Worm (Caenorhabditis elegans) whole organism, L1 larva: ENCODE measurements around the gene aqp-11.

ENCODE experiments used
- C16A3.4 ChIP-seq: fragments of 150-350 bp; optimal IDR thresholded peaks from 2 replicates; lab custom pipeline; 2014; ENCODE audit warnings: missing biosample characterization, missing genetic modification characterization
- C34B4.2 ChIP-seq: sonication (generic microtip); optimal IDR thresholded peaks from 2 replicates; lab custom pipeline; 2017; ENCODE audit warnings: mild to moderate bottlenecking, missing genetic modification characterization, missing compliant biosample characterization
- aha-1 ChIP-seq: fragments of 150-350 bp; optimal IDR thresholded peaks from 2 replicates; lab custom pipeline; 2014; ENCODE audit warnings: missing biosample characterization, missing genetic modification characterization
- alr-1 ChIP-seq: fragments of 200-800 bp; sonication (Bioruptor generic); optimal IDR thresholded peaks from 2 replicates; lab custom pipeline; 2018; ENCODE audit warnings: borderline replicate concordance, mild to moderate bottlenecking, missing genetic modification characterization, missing compliant biosample characterization
- ama-1 ChIP-seq: fragments of 150-350 bp; optimal IDR thresholded peaks from 2 replicates; lab custom pipeline; 2014
- ceh-8 ChIP-seq: fragments of 200-800 bp; sonication (Bioruptor generic); optimal IDR thresholded peaks from 2 replicates; lab custom pipeline; 2018; ENCODE audit warnings: mild to moderate bottlenecking, missing genetic modification characterization, moderate library complexity, missing compliant biosample characterization
- ceh-88 ChIP-seq: fragments of 200-800 bp; sonication (Bioruptor generic); IDR thresholded peaks from 2 replicates; pipeline ENCODE4 v1.3.6; 2022; ENCODE audit warnings: missing genetic modification characterization, missing compliant biosample characterization
- dpl-1 ChIP-seq, 3 experiments: fragments of 150-350 bp in 2 of 3; sonication (generic microtip) in 1 of 3; optimal IDR thresholded peaks; 2 replicates each; lab custom pipeline; 2014 to 2017; ENCODE audit warnings: missing biosample characterization in 3 of 3, missing genetic modification characterization in 3 of 3, missing genetic modification reagents in 3 of 3
- dsc-1 ChIP-seq: sonication (generic microtip); optimal IDR thresholded peaks from 2 replicates; lab custom pipeline; 2016; ENCODE audit warnings: mild to moderate bottlenecking, missing genetic modification characterization, missing compliant biosample characterization
- efl-1 ChIP-seq, 4 experiments: fragments of 150-350 bp; optimal IDR thresholded peaks in 3 of 4; peaks in 1 of 4; 1 replicate in 1 of 4; 2 replicates in 3 of 4; lab custom pipeline; 2014; ENCODE audit warnings: missing biosample characterization in 2 of 4, missing genetic modification characterization in 2 of 4, missing genetic modification reagents in 2 of 4
- efl-3 ChIP-seq: fragments of 200-800 bp; sonication (Bioruptor generic); optimal IDR thresholded peaks from 2 replicates; lab custom pipeline; 2018; ENCODE audit warnings: mild to moderate bottlenecking, missing genetic modification characterization, missing compliant biosample characterization
- egl-13 ChIP-seq: sonication (generic microtip); optimal IDR thresholded peaks from 2 replicates; lab custom pipeline; 2016; ENCODE audit warnings: missing genotype, missing genetic modification reagents, missing genetic modification characterization, missing compliant biosample characterization
- egl-27 ChIP-seq, 2 experiments: fragments of 150-350 bp in 1 of 2; sonication (generic microtip); optimal IDR thresholded peaks; 3 replicates each; lab custom pipeline; 2017 to 2018; ENCODE audit warnings: missing biosample characterization in 2 of 2, missing genetic modification characterization in 2 of 2, missing genetic modification reagents in 2 of 2
- elt-2 ChIP-seq: sonication (generic microtip); optimal IDR thresholded peaks from 2 replicates; lab custom pipeline; 2016; ENCODE audit warnings: missing genetic modification characterization, mild to moderate bottlenecking, inconsistent platforms, missing compliant biosample characterization, missing genetic modification reagents
- fkh-10 ChIP-seq: sonication (generic microtip); optimal IDR thresholded peaks from 2 replicates; lab custom pipeline; 2017; ENCODE audit warnings: missing biosample characterization, missing genetic modification reagents, missing genetic modification characterization
- grh-1 ChIP-seq: fragments of 200-800 bp; sonication (Bioruptor generic); IDR thresholded peaks from 2 replicates; pipeline ENCODE4 v1.3.6; 2022; ENCODE audit warnings: missing genetic modification reagents, missing genetic modification characterization, missing compliant biosample characterization
- hlh-4 ChIP-seq: sonication (generic microtip); optimal IDR thresholded peaks from 2 replicates; lab custom pipeline; 2016; ENCODE audit warnings: mild to moderate bottlenecking, missing genetic modification characterization, missing compliant biosample characterization
- irx-1 ChIP-seq: sonication (generic microtip); optimal IDR thresholded peaks from 2 replicates; lab custom pipeline; 2016; ENCODE audit warnings: missing genetic modification characterization, missing compliant biosample characterization
- jun-1 ChIP-seq: fragments of 150-350 bp; optimal IDR thresholded peaks from 2 replicates; lab custom pipeline; 2014; ENCODE audit warnings: missing biosample characterization, missing genetic modification reagents, missing genetic modification characterization
- lin-13 ChIP-seq: fragments of 150-350 bp; optimal IDR thresholded peaks from 2 replicates; lab custom pipeline; 2014; ENCODE audit warnings: missing biosample characterization, missing genetic modification reagents, missing genetic modification characterization
- lin-14 ChIP-seq: fragments of 200-800 bp; sonication (Bioruptor generic); optimal IDR thresholded peaks from 2 replicates; lab custom pipeline; 2018; ENCODE audit warnings: mild to moderate bottlenecking, missing genetic modification characterization, moderate library complexity, missing compliant biosample characterization
- lin-15B ChIP-seq: fragments of 150-350 bp; sonication (generic microtip); optimal IDR thresholded peaks from 3 replicates; lab custom pipeline; 2014; ENCODE audit warnings: missing biosample characterization, missing genetic modification characterization
- lin-35 ChIP-seq, 2 experiments: fragments of 150-350 bp; optimal IDR thresholded peaks; 2 replicates each; lab custom pipeline; 2014; ENCODE audit warnings: missing biosample characterization in 2 of 2, missing genetic modification characterization in 2 of 2, missing genetic modification reagents in 2 of 2
- lin-39 ChIP-seq: fragments of 150-350 bp; optimal IDR thresholded peaks from 2 replicates; lab custom pipeline; 2014; ENCODE audit warnings: missing biosample characterization, missing genetic modification reagents, missing genetic modification characterization
- lir-3 ChIP-seq: sonication (generic microtip); optimal IDR thresholded peaks from 2 replicates; lab custom pipeline; 2016; ENCODE audit warnings: mild to moderate bottlenecking, missing genetic modification characterization, moderate library complexity, missing compliant biosample characterization; ENCODE audit not compliant: poor library complexity
- lsy-2 ChIP-seq, 2 experiments: fragments of 150-350 bp; optimal IDR thresholded peaks; 2 replicates each; lab custom pipeline; 2014; ENCODE audit warnings: missing biosample characterization in 2 of 2, missing genetic modification characterization in 2 of 2
- mab-9 ChIP-seq: fragments of 200-800 bp; sonication (Bioruptor generic); IDR thresholded peaks from 2 replicates; pipeline ENCODE4 v1.3.6; 2022; ENCODE audit warnings: missing genetic modification reagents, missing genetic modification characterization, missing compliant biosample characterization
- mef-2 ChIP-seq: fragments of 150-350 bp; optimal IDR thresholded peaks from 2 replicates; lab custom pipeline; 2014; ENCODE audit warnings: missing biosample characterization, missing genetic modification characterization
- mep-1 ChIP-seq: fragments of 150-350 bp; optimal IDR thresholded peaks from 2 replicates; lab custom pipeline; 2014; ENCODE audit warnings: missing biosample characterization, missing genetic modification characterization
- nhr-11 ChIP-seq: fragments of 150-350 bp; optimal IDR thresholded peaks from 2 replicates; lab custom pipeline; 2014; ENCODE audit warnings: missing biosample characterization, missing genetic modification characterization
- nhr-12 ChIP-seq: sonication (generic microtip); optimal IDR thresholded peaks from 2 replicates; lab custom pipeline; 2017; ENCODE audit warnings: missing biosample characterization, missing genetic modification characterization
- nhr-237 ChIP-seq: fragments of 150-350 bp; optimal IDR thresholded peaks from 2 replicates; lab custom pipeline; 2014; ENCODE audit warnings: missing biosample characterization, missing genetic modification characterization
- nhr-28 ChIP-seq: fragments of 150-350 bp; optimal IDR thresholded peaks from 2 replicates; lab custom pipeline; 2014; ENCODE audit warnings: missing biosample characterization, missing genetic modification characterization
- nhr-47 ChIP-seq: sonication (generic microtip); optimal IDR thresholded peaks from 2 replicates; lab custom pipeline; 2016; ENCODE audit warnings: mild to moderate bottlenecking, missing genetic modification characterization, moderate library complexity, missing compliant biosample characterization
- nhr-71 ChIP-seq: sonication (generic microtip); optimal IDR thresholded peaks from 2 replicates; lab custom pipeline; 2016; ENCODE audit warnings: mild to moderate bottlenecking, missing genetic modification characterization, moderate library complexity, missing compliant biosample characterization
- nhr-77 ChIP-seq: fragments of 150-350 bp; optimal IDR thresholded peaks from 2 replicates; lab custom pipeline; 2014; ENCODE audit warnings: missing biosample characterization, missing genetic modification characterization
- nhr-85 ChIP-seq: sonication (generic microtip); peaks from one replicate; lab custom pipeline; 2016; ENCODE audit warnings: missing genetic modification characterization, inconsistent platforms, missing compliant biosample characterization
- nhr-90 ChIP-seq: sonication (generic microtip); optimal IDR thresholded peaks from 2 replicates; lab custom pipeline; 2016; ENCODE audit warnings: mild to moderate bottlenecking, missing genetic modification characterization, missing compliant biosample characterization; ENCODE audit not compliant: poor library complexity
- rnt-1 ChIP-seq: sonication (generic microtip); optimal IDR thresholded peaks from 2 replicates; lab custom pipeline; 2016; ENCODE audit warnings: mild to moderate bottlenecking, missing genetic modification characterization, moderate library complexity, missing compliant biosample characterization
- skn-1 ChIP-seq: fragments of 150-350 bp; optimal IDR thresholded peaks from 2 replicates; lab custom pipeline; 2014; ENCODE audit warnings: missing biosample characterization, missing genetic modification characterization
- snpc-4 ChIP-seq: fragments of 150-350 bp; optimal IDR thresholded peaks from 2 replicates; lab custom pipeline; 2014; ENCODE audit warnings: missing biosample characterization, missing genetic modification characterization
- snu-23 ChIP-seq: sonication (generic microtip); optimal IDR thresholded peaks from 2 replicates; lab custom pipeline; 2016; ENCODE audit warnings: missing genetic modification characterization, missing compliant biosample characterization
- sox-4 ChIP-seq: sonication (generic microtip); optimal IDR thresholded peaks from 2 replicates; lab custom pipeline; 2016; ENCODE audit warnings: missing genetic modification characterization, missing compliant biosample characterization
- sptf-1 ChIP-seq: fragments of 150-350 bp; optimal IDR thresholded peaks from 2 replicates; lab custom pipeline; 2014; ENCODE audit warnings: missing biosample characterization, missing genetic modification characterization
- sup-37 ChIP-seq: fragments of 200-800 bp; sonication (Bioruptor generic); optimal IDR thresholded peaks from 2 replicates; lab custom pipeline; 2018; ENCODE audit warnings: mild to moderate bottlenecking, missing genetic modification characterization, missing compliant biosample characterization
- swsn-7 ChIP-seq: sonication (generic microtip); optimal IDR thresholded peaks from 2 replicates; lab custom pipeline; 2016; ENCODE audit warnings: missing genetic modification characterization, missing compliant biosample characterization
- unc-130 ChIP-seq: fragments of 150-350 bp; optimal IDR thresholded peaks from 2 replicates; lab custom pipeline; 2017; ENCODE audit warnings: missing biosample characterization, missing genetic modification characterization, inconsistent platforms
- unc-62 ChIP-seq: fragments of 150-350 bp; optimal IDR thresholded peaks from 2 replicates; lab custom pipeline; 2014; ENCODE audit warnings: missing biosample characterization, missing genetic modification reagents, missing genetic modification characterization
- xbp-1 ChIP-seq: sonication (generic microtip); optimal IDR thresholded peaks from 2 replicates; lab custom pipeline; 2016; ENCODE audit warnings: missing genetic modification characterization, missing compliant biosample characterization
- zag-1 ChIP-seq: fragments of 150-350 bp; optimal IDR thresholded peaks from 2 replicates; lab custom pipeline; 2014; ENCODE audit warnings: missing biosample characterization, missing genetic modification characterization

Gene aqp-11

DNA sequence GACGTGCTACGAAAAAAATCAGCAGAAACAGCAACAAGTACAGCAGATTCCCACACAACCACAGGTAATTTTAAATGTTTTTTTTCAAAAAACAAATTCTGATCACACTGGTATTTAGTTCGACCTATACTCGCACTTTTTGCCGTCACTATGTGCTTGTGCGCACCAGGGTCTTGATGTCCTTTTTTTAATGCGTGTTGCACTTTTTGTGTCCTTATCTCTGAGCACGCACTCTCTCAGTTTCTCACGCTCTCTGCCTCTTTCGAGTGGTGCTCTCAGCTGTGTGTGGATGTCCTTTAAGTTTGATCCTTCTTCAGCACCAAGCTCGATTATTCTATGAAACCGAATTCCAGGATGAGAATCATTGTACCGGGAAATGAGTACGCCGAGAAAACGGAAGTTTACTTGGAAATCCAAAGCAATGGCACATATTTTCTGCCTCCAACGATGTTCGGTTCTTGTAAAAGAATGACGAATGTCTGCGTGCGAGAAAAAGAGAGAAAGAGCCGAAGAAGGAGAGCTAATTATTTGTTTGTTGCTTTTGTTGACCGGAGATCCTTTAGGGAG is 45.4 kb downstream of the aqp-11 start (continued):
- TF ChIP-seq snpc-4 (tag; lab: Kevin White, UChicago) (no peak), nhr-237 (no peak), nhr-71 (tag; lab: Kevin White, UChicago) (peak; percentile 69), snu-23 (GFP tag; lab: Kevin White, UChicago) (no peak), alr-1 (tag; lab: Kevin White, UChicago) (no peak), dsc-1 (peak; percentile 35), lin-14 (peak; percentile 59), nhr-11 (no peak), jun-1 (no peak), lir-3 (tag; lab: Kevin White, UChicago) (no peak), C34B4.2 (tag; lab: Kevin White, UChicago) (no peak), ceh-8 (GFP tag; lab: Kevin White, UChicago) (no peak), swsn-7 (tag; lab: Kevin White, UChicago) (no peak), efl-3 (GFP tag; lab: Kevin White, UChicago) (no peak), egl-27 (tag; optimal IDR thresholded peaks at IDR 0.05; lab: Kevin White, UChicago) (no peak), lin-39 (tag; lab: Kevin White, UChicago) (no peak), C16A3.4 (tag; lab: Kevin White, UChicago) (no peak), unc-62 (GFP tag; lab: Kevin White, UChicago) (no peak), rnt-1 (tag; lab: Kevin White, UChicago) (peak; percentile 8), sox-4 (tag; lab: Kevin White, UChicago) (no peak), hlh-4 (no peak), sptf-1 (tag; lab: Kevin White, UChicago) (no peak)

ce11 chrIII:13719247-13719758 is 46.2 kb downstream of the aqp-11 start:
- TF ChIP-seq aha-1 (tag; lab: Kevin White, UChicago), result peak; percentile 5
- no peak for TF ChIP-seq sptf-1 (tag; lab: Kevin White, UChicago)
- TF ChIP-seq mab-9, result no peak
- peak in 1 of 2 experiments; percentile 5 for TF ChIP-seq efl-1 (optimal IDR thresholded peaks at IDR 0.05; lab: Kevin White, UChicago)
- peak in 1 of 2 experiments; percentile 90 for TF ChIP-seq efl-1 (GFP tag; optimal IDR thresholded peaks at IDR 0.05 in 1 of 2; lab: Kevin White, UChicago)
- TF ChIP-seq egl-13 (tag; lab: Kevin White, UChicago), result no peak
- peak; percentile 66 for TF ChIP-seq lin-14
- TF ChIP-seq lsy-2 (tag; optimal IDR thresholded peaks at IDR 0.05; lab: Kevin White, UChicago), result peak in 1 of 2 experiments; percentile 32
- peak in 2 of 3 experiments; percentile 10 to 26 for TF ChIP-seq dpl-1 (GFP tag; optimal IDR thresholded peaks at IDR 0.05; lab: Kevin White, UChicago)
- TF ChIP-seq fkh-10 (GFP tag; lab: Kevin White, UChicago), result no peak
- no peak for TF ChIP-seq elt-2 (tag; lab: Kevin White, UChicago)
- peak; percentile 39 for TF ChIP-seq nhr-47 (tag; lab: Kevin White, UChicago)
- TF ChIP-seq snu-23 (GFP tag; lab: Kevin White, UChicago), result peak; percentile 57
- TF ChIP-seq skn-1, result no peak
- TF ChIP-seq grh-1 (GFP tag; lab: Robert Waterston, UW), result peak; percentile 52; the same call in 1 of the 2 replicates
- TF ChIP-seq mep-1 (tag; lab: Kevin White, UChicago), result no peak
- TF ChIP-seq lin-15B (tag; lab: Kevin White, UChicago), result no peak
- TF ChIP-seq rnt-1 (tag; lab: Kevin White, UChicago), result peak; percentile 36
- no peak for TF ChIP-seq ceh-88
- TF ChIP-seq zag-1 (tag; lab: Kevin White, UChicago), result no peak
- no peak for TF ChIP-seq lir-3 (tag; lab: Kevin White, UChicago)
- TF ChIP-seq nhr-77 (tag; lab: Kevin White, UChicago), result no peak
- peak; percentile 5 for TF ChIP-seq irx-1 (tag; lab: Kevin White, UChicago)
- peak; percentile 25 for TF ChIP-seq sup-37 (GFP tag; lab: Kevin White, UChicago)
- TF ChIP-seq swsn-7 (tag; lab: Kevin White, UChicago), result peak; percentile 10
- peak; percentile 83 for TF ChIP-seq nhr-85 (tag; lab: Kevin White, UChicago)
- TF ChIP-seq mef-2 (tag; lab: Kevin White, UChicago), result no peak
- no peak for TF ChIP-seq nhr-28 (tag; lab: Kevin White, UChicago)
- no peak for TF ChIP-seq nhr-12 (tag; lab: Kevin White, UChicago)
- TF ChIP-seq nhr-71 (tag; lab: Kevin White, UChicago), result peak; percentile 85
- peak; percentile 12 to 59 for TF ChIP-seq lin-35 (GFP tag; optimal IDR thresholded peaks at IDR 0.05; lab: Kevin White, UChicago)
- TF ChIP-seq unc-130 (tag; lab: Kevin White, UChicago), result peak; percentile 47
- TF ChIP-seq nhr-90 (tag; lab: Kevin White, UChicago), result peak; percentile 76
- no peak for TF ChIP-seq ama-1
- TF ChIP-seq xbp-1 (tag; lab: Kevin White, UChicago), result peak; percentile 16
- no peak for TF ChIP-seq lin-13 (GFP tag; lab: Kevin White, UChicago)
